Fruit fly (Drosophila melanogaster): ENCODE data around the gene vari.

DNA sequence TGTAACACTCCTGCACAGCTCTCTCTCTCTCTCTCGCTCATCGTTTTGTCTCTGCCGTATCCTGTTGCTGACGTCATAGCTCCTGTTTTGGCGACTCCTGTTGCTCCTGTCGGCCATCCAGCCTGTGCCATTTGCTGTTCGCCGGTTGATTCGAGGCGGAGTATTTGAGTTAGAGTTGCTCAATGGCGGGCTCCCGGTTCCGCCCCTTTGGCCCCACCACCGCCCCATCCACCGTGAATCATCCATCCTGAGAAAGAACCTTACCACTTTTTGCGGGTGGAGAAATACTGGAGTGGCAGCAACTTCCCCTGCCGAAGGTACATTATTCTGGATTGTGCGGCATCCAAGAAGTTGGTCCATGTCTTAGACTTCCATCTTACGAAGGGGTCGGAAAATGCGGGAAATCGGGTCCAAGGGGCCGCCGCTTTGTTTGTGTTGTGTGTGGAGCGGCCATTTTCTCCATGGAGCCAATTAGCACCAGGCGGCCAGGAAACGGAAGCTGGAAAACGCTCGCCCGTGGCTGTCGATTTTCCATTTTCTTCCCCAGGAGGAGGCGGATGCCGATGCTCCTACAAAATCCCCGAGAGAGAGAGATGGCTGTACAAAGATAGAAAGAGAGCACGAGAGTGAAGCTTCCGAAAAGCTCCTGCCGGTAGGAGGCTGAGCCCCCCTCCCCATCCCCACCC, 11.8 kb upstream of the vari start:
- TF ChIP-seq CG8478 (optimal IDR thresholded peaks at IDR 0.05) (no peak), CTCF (optimal IDR thresholded peaks at IDR 0.05) (no peak)

All from S2 (cell line).